Worm (Caenorhabditis elegans): Measurements from ENCODE around the gene sma-10.

DNA sequence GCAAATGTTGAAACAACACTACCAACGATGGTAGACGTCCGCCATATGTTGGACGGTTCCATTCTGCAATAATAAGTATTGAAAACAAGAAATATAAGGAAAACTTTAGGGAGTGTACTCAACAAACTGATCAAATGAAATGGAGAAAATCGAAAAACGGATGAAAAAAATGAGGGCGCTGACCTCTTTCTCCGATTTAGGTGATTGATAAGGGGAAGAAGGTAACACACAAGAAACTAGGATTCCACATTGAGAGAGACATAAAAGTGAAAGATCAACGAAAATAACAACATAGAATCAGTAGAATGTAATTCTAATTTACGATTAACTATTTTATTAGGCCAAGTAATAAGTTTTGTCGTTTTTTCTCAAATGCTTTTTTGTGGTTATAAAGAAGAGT is 15.1 kb upstream of the sma-10 start, which contains the start of gene dpy-9:
- TF ChIP-seq him-1 (tag; optimal IDR thresholded peaks at IDR 0.05): no peak
- TF ChIP-seq dao-5 (tag; optimal IDR thresholded peaks at IDR 0.05): no peak
- no peak for TF ChIP-seq W03F9.2 (tag; optimal IDR thresholded peaks at IDR 0.05)
